Fruit fly (Drosophila melanogaster) whole organism, prepupa: ENCODE results near the gene CG42390.
A peak's percentile ranks its signal among the peaks of the same experiment; 100 is the strongest.

Experiments used
- CG10631 ChIP-seq: fragments of 200-800 bp; sonication (Bioruptor generic); optimal IDR thresholded peaks from 2 replicates; lab custom pipeline; 2016; ENCODE audit warnings: missing biosample characterization, missing genetic modification characterization
- CG10669 ChIP-seq: fragments of 200-800 bp; sonication (Bioruptor generic); optimal IDR thresholded peaks from 3 replicates; lab custom pipeline; 2018; ENCODE audit warnings: missing biosample characterization, mild to moderate bottlenecking, missing genetic modification characterization, moderate library complexity
- CG11294 ChIP-seq: fragments of 200-800 bp; sonication (Bioruptor generic); IDR thresholded peaks from 2 replicates; pipeline ENCODE4 v1.3.6; 2022; ENCODE audit warnings: missing biosample characterization, missing genetic modification characterization
- CG11762 ChIP-seq: fragments of 200-800 bp; sonication (Bioruptor generic); optimal IDR thresholded peaks from 3 replicates; lab custom pipeline; 2016; ENCODE audit warnings: missing biosample characterization, missing genetic modification characterization; ENCODE audit not compliant: insufficient read depth
- CG15336 ChIP-seq: fragments of 200-800 bp; sonication (Bioruptor generic); IDR thresholded peaks from 2 replicates; pipeline ENCODE4 v1.3.6; 2022; ENCODE audit warnings: missing biosample characterization, missing genetic modification characterization
- CG1621 ChIP-seq: fragments of 200-800 bp; sonication (Bioruptor generic); optimal IDR thresholded peaks from 3 replicates; lab custom pipeline; 2018; ENCODE audit warnings: missing biosample characterization, mild to moderate bottlenecking, missing genetic modification characterization
- CG16779 ChIP-seq: fragments of 200-800 bp; sonication (Bioruptor generic); optimal IDR thresholded peaks from 3 replicates; lab custom pipeline; 2017; ENCODE audit warnings: missing biosample characterization, mild to moderate bottlenecking, missing genetic modification characterization
- CG3032 ChIP-seq: fragments of 200-800 bp; optimal IDR thresholded peaks from 2 replicates; lab custom pipeline; 2019; ENCODE audit warnings: missing biosample characterization, mild to moderate bottlenecking, missing genetic modification characterization, moderate library complexity
- CG31627 ChIP-seq: fragments of 200-800 bp; sonication (Bioruptor generic); optimal IDR thresholded peaks from 3 replicates; lab custom pipeline; 2016; ENCODE audit warnings: missing biosample characterization, missing genetic modification characterization
- CG32006 ChIP-seq: fragments of 200-800 bp; sonication (Bioruptor generic); optimal IDR thresholded peaks from 3 replicates; lab custom pipeline; 2017; ENCODE audit warnings: missing biosample characterization, mild to moderate bottlenecking, missing genetic modification characterization
- CG34406 ChIP-seq: fragments of 200-800 bp; sonication (Bioruptor generic); optimal IDR thresholded peaks from 3 replicates; lab custom pipeline; 2016; ENCODE audit warnings: missing biosample characterization, missing genetic modification characterization
- CG3919 ChIP-seq: fragments of 200-800 bp; sonication (Bioruptor generic); optimal IDR thresholded peaks from 3 replicates; lab custom pipeline; 2016; ENCODE audit warnings: missing biosample characterization, missing genetic modification characterization
- CG6276 ChIP-seq: fragments of 200-800 bp; sonication (Bioruptor generic); optimal IDR thresholded peaks from 2 replicates; lab custom pipeline; 2017; ENCODE audit warnings: missing biosample characterization, mild to moderate bottlenecking, missing genetic modification characterization
- CG6792 ChIP-seq: fragments of 200-800 bp; sonication (Bioruptor generic); optimal IDR thresholded peaks from 3 replicates; lab custom pipeline; 2016; ENCODE audit warnings: missing biosample characterization, missing genetic modification characterization
- CG6854 ChIP-seq: fragments of 200-800 bp; sonication (Bioruptor generic); optimal IDR thresholded peaks from 2 replicates; lab custom pipeline; 2017; ENCODE audit warnings: missing biosample characterization, mild to moderate bottlenecking, missing genetic modification characterization
- CG8119 ChIP-seq: fragments of 200-800 bp; sonication (Bioruptor generic); IDR thresholded peaks from 3 replicates; pipeline ENCODE4 v1.3.6; 2022; ENCODE audit warnings: missing biosample characterization, missing genetic modification characterization
- CG8319 ChIP-seq: fragments of 200-800 bp; sonication (Bioruptor generic); optimal IDR thresholded peaks from 3 replicates; lab custom pipeline; 2016; ENCODE audit warnings: missing biosample characterization, missing genetic modification characterization
- CG8632 ChIP-seq: fragments of 200-800 bp; sonication (Bioruptor generic); optimal IDR thresholded peaks from 3 replicates; lab custom pipeline; 2016; ENCODE audit warnings: missing biosample characterization, missing genetic modification characterization
- CG9139 ChIP-seq: fragments of 200-800 bp; sonication (Bioruptor generic); optimal IDR thresholded peaks from 3 replicates; lab custom pipeline; 2017; ENCODE audit warnings: missing biosample characterization, mild to moderate bottlenecking, missing genetic modification characterization
- Eip75B ChIP-seq: fragments of 200-800 bp; sonication (Bioruptor generic); optimal IDR thresholded peaks from 3 replicates; lab custom pipeline; 2016; ENCODE audit warnings: missing biosample characterization, missing genetic modification characterization
- Eip93F ChIP-seq: fragments of 200-800 bp; sonication (Bioruptor generic); optimal IDR thresholded peaks from 2 replicates; lab custom pipeline; 2016; ENCODE audit warnings: missing biosample characterization, mild to moderate bottlenecking, missing genetic modification characterization
- Ets21C ChIP-seq: fragments of 200-800 bp; sonication (Bioruptor generic); optimal IDR thresholded peaks from 3 replicates; lab custom pipeline; 2016; ENCODE audit warnings: missing biosample characterization, missing genetic modification characterization
- Ets96B ChIP-seq: fragments of 200-800 bp; optimal IDR thresholded peaks from 2 replicates; lab custom pipeline; 2019; ENCODE audit warnings: missing biosample characterization, mild to moderate bottlenecking, missing genetic modification characterization, moderate library complexity
- Hr38 ChIP-seq: sonication (Bioruptor generic); optimal IDR thresholded peaks from 2 replicates; lab custom pipeline; 2016; ENCODE audit warnings: missing biosample characterization, missing genetic modification characterization
- Hr39 ChIP-seq: fragments of 200-800 bp; sonication (Bioruptor generic); optimal IDR thresholded peaks from 2 replicates; lab custom pipeline; 2016; ENCODE audit warnings: missing biosample characterization, missing genetic modification characterization
- Hr4 ChIP-seq: fragments of 200-800 bp; sonication (Bioruptor generic); optimal IDR thresholded peaks from 3 replicates; lab custom pipeline; 2016; ENCODE audit warnings: missing biosample characterization, missing genetic modification characterization
- Lpt ChIP-seq: fragments of 200-800 bp; sonication (Bioruptor generic); optimal IDR thresholded peaks from 3 replicates; lab custom pipeline; 2016; ENCODE audit warnings: missing biosample characterization, missing genetic modification characterization
- Met ChIP-seq: fragments of 200-800 bp; sonication (Bioruptor generic); optimal IDR thresholded peaks from 3 replicates; lab custom pipeline; 2016; ENCODE audit warnings: missing biosample characterization, missing genetic modification characterization
- OdsH ChIP-seq: fragments of 200-800 bp; sonication (Bioruptor generic); optimal IDR thresholded peaks from 3 replicates; lab custom pipeline; 2016; ENCODE audit warnings: missing biosample characterization, missing genetic modification characterization
- Sox102F ChIP-seq: fragments of 200-800 bp; sonication (Bioruptor generic); optimal IDR thresholded peaks from 2 replicates; lab custom pipeline; 2016; ENCODE audit warnings: missing biosample characterization, mild to moderate bottlenecking, missing genetic modification characterization
- Sox15 ChIP-seq: fragments of 200-800 bp; sonication (Bioruptor generic); optimal IDR thresholded peaks from 3 replicates; lab custom pipeline; 2016; ENCODE audit warnings: missing biosample characterization, missing genetic modification characterization
- achi ChIP-seq: fragments of 200-800 bp; sonication (Bioruptor generic); optimal IDR thresholded peaks from 3 replicates; lab custom pipeline; 2016; ENCODE audit warnings: missing biosample characterization, missing genetic modification characterization
- acj6 ChIP-seq: fragments of 200-800 bp; sonication (Bioruptor generic); optimal IDR thresholded peaks from 3 replicates; lab custom pipeline; 2016; ENCODE audit warnings: missing biosample characterization, missing genetic modification characterization
- cyc ChIP-seq: fragments of 200-800 bp; sonication (Bioruptor generic); optimal IDR thresholded peaks from 3 replicates; lab custom pipeline; 2016; ENCODE audit warnings: missing biosample characterization, missing genetic modification characterization
- dac ChIP-seq: fragments of 200-800 bp; sonication (Bioruptor generic); optimal IDR thresholded peaks from 2 replicates; lab custom pipeline; 2017; ENCODE audit warnings: missing biosample characterization, mild to moderate bottlenecking, missing genetic modification characterization
- dsx ChIP-seq: fragments of 200-800 bp; optimal IDR thresholded peaks from 3 replicates; lab custom pipeline; 2019; ENCODE audit warnings: missing biosample characterization, mild to moderate bottlenecking, missing genetic modification characterization, moderate library complexity; ENCODE audit not compliant: poor library complexity, severe bottlenecking
- eg ChIP-seq: fragments of 200-800 bp; sonication (Bioruptor generic); IDR thresholded peaks from 3 replicates; pipeline ENCODE4 v1.3.6; 2022; ENCODE audit warnings: missing biosample characterization, missing genetic modification characterization
- fd85E ChIP-seq: fragments of 200-800 bp; sonication (Bioruptor generic); optimal IDR thresholded peaks from 3 replicates; lab custom pipeline; 2016; ENCODE audit warnings: missing biosample characterization, missing genetic modification characterization
- fkh ChIP-seq: fragments of 200-800 bp; sonication (Bioruptor generic); optimal IDR thresholded peaks from 3 replicates; lab custom pipeline; 2017; ENCODE audit warnings: missing biosample characterization, mild to moderate bottlenecking, missing genetic modification characterization, moderate library complexity
- lz ChIP-seq: fragments of 200-800 bp; sonication (Bioruptor generic); optimal IDR thresholded peaks from 3 replicates; lab custom pipeline; 2016; ENCODE audit warnings: missing biosample characterization, missing genetic modification characterization
- pdm3 ChIP-seq: fragments of 200-800 bp; sonication (Bioruptor generic); optimal IDR thresholded peaks from 3 replicates; lab custom pipeline; 2016; ENCODE audit warnings: missing biosample characterization, missing genetic modification characterization
- salr ChIP-seq, 2 experiments: fragments of 200-800 bp; sonication (Bioruptor generic); optimal IDR thresholded peaks; 3 replicates each; lab custom pipeline; 2016 to 2018; ENCODE audit warnings: missing biosample characterization in 2 of 2, missing genetic modification characterization in 2 of 2, mild to moderate bottlenecking in 1 of 2
- spab ChIP-seq: fragments of 200-800 bp; sonication (Bioruptor generic); optimal IDR thresholded peaks from 2 replicates; lab custom pipeline; 2017; ENCODE audit warnings: missing biosample characterization, mild to moderate bottlenecking, missing genetic modification characterization, missing genetic modification reagents
- ss ChIP-seq, 2 experiments: fragments of 200-800 bp; sonication (Bioruptor generic); optimal IDR thresholded peaks; 2 replicates in 1 of 2; 3 replicates in 1 of 2; lab custom pipeline; 2017 to 2018; ENCODE audit warnings: mild to moderate bottlenecking in 2 of 2, missing biosample characterization in 2 of 2, missing genetic modification characterization in 2 of 2, moderate library complexity in 1 of 2
- svp ChIP-seq: fragments of 200-800 bp; sonication (Bioruptor generic); peaks from one replicate; lab custom pipeline; 2016; ENCODE audit warnings: missing biosample characterization, missing genetic modification characterization
- topi ChIP-seq: fragments of 200-800 bp; sonication (Bioruptor generic); optimal IDR thresholded peaks from 3 replicates; lab custom pipeline; 2016; ENCODE audit warnings: missing biosample characterization, missing genetic modification characterization

Gene CG42390

dm6 chr3R:22139916-22140455 lies 20.1 kb downstream of the CG42390 start (continued):
- TF ChIP-seq Eip75B (GFP tag; lab: Kevin White, UChicago) (no peak), CG6792 (GFP tag; lab: Kevin White, UChicago) (no peak), CG10669 (GFP tag; lab: Kevin White, UChicago) (peak; percentile 73), CG3919 (GFP tag; lab: Kevin White, UChicago) (peak; percentile 7), dac (no peak), CG32006 (GFP tag; lab: Kevin White, UChicago) (peak; percentile 31), Sox102F (no peak), CG15336 (GFP tag; lab: Robert Waterston, UW) (peak; percentile 46; the same call in 1 of the 2 replicates), Hr38 (GFP tag; lab: Kevin White, UChicago) (no peak), CG11294 (GFP tag; lab: Robert Waterston, UW) (no peak), CG1621 (tag; lab: Kevin White, UChicago) (peak; percentile 62), salr (GFP tag; optimal IDR thresholded peaks at IDR 0.05; lab: Kevin White, UChicago) (peak; percentile 52 to 59), CG10631 (GFP tag; lab: Kevin White, UChicago) (no peak), CG11762 (peak; percentile 61), CG34406 (GFP tag; lab: Kevin White, UChicago) (peak; percentile 42), CG3032 (tag; lab: Kevin White, UChicago) (peak; percentile 74), Eip93F (no peak), Hr4 (no peak), Ets96B (peak; percentile 80), CG6854 (GFP tag; lab: Kevin White, UChicago) (peak; percentile 66), svp (no peak)
- TF ChIP-seq, all 60 proteins: peak for 31

dm6 chr3R:22141332-22141731 lies 21.5 kb downstream of the CG42390 start:
- TF ChIP-seq CG31627 (GFP tag; lab: Kevin White, UChicago) (peak; percentile 14), spab (GFP tag; lab: Kevin White, UChicago) (no peak), pdm3 (peak; percentile 35), CG15336 (GFP tag; lab: Robert Waterston, UW) (0 out of 2 replicates have a peak, but pooled peaks have one; percentile 7), CG6792 (GFP tag; lab: Kevin White, UChicago) (no peak), CG8119 (GFP tag; lab: Robert Waterston, UW) (no peak), CG6276 (GFP tag; lab: Kevin White, UChicago) (no peak), salr (GFP tag; optimal IDR thresholded peaks at IDR 0.05; lab: Kevin White, UChicago) (no peak), Ets96B (peak; percentile 8), fkh (GFP tag; lab: Kevin White, UChicago) (no peak), Eip93F (no peak), achi (peak; percentile 16), eg (GFP tag; lab: Robert Waterston, UW) (no peak), OdsH (peak; percentile 37), CG16779 (no peak), CG10631 (GFP tag; lab: Kevin White, UChicago) (peak; percentile 5), CG3919 (GFP tag; lab: Kevin White, UChicago) (no peak), CG8319 (no peak), Ets21C (GFP tag; lab: Kevin White, UChicago) (no peak), Eip75B (GFP tag; lab: Kevin White, UChicago) (no peak), Sox102F (no peak), CG6854 (GFP tag; lab: Kevin White, UChicago) (no peak), cyc (no peak), Hr38 (GFP tag; lab: Kevin White, UChicago) (no peak), CG11294 (GFP tag; lab: Robert Waterston, UW) (no peak), topi (GFP tag; lab: Kevin White, UChicago) (peak; percentile 13), CG8632 (GFP tag; lab: Kevin White, UChicago) (no peak), Hr4 (peak; percentile 10), ss (GFP tag; optimal IDR thresholded peaks at IDR 0.05; lab: Kevin White, UChicago) (no peak), fd85E (GFP tag; lab: Kevin White, UChicago) (no peak), Met (GFP tag; lab: Kevin White, UChicago) (peak; percentile 23), CG34406 (GFP tag; lab: Kevin White, UChicago) (no peak), Lpt (GFP tag; lab: Kevin White, UChicago) (no peak), dsx (GFP tag; lab: Kevin White, UChicago) (no peak), acj6 (GFP tag; lab: Kevin White, UChicago) (peak; percentile 29), Sox15 (GFP tag; lab: Kevin White, UChicago) (no peak), CG9139 (GFP tag; lab: Kevin White, UChicago) (no peak), svp (peak; percentile 66), lz (GFP tag; lab: Kevin White, UChicago) (peak; percentile 1), CG1621 (tag; lab: Kevin White, UChicago) (peak; percentile 4), CG32006 (GFP tag; lab: Kevin White, UChicago) (peak; percentile 30), dac (no peak), CG3032 (tag; lab: Kevin White, UChicago) (no peak), CG10669 (GFP tag; lab: Kevin White, UChicago) (no peak), Hr39 (GFP tag; lab: Kevin White, UChicago) (no peak)
